Worm (Caenorhabditis elegans) whole organism, early embryonic: ENCODE measurements around the gene C45G9.11.

Experiments used
- B0310.2 ChIP-seq: sonication (generic microtip); optimal IDR thresholded peaks from 2 replicates; lab custom pipeline; 2016; ENCODE audit warnings: mild to moderate bottlenecking, missing genetic modification characterization, missing compliant biosample characterization
- aly-1 ChIP-seq: sonication (generic microtip); optimal IDR thresholded peaks from 2 replicates; lab custom pipeline; 2016; ENCODE audit warnings: missing genetic modification characterization, missing compliant biosample characterization
- ama-1 ChIP-seq: fragments of 150-350 bp; optimal IDR thresholded peaks from 2 replicates; lab custom pipeline; 2014
- ceh-13 ChIP-seq: fragments of 200-800 bp; sonication (Bioruptor generic); optimal IDR thresholded peaks from 2 replicates; lab custom pipeline; 2018; ENCODE audit warnings: mild to moderate bottlenecking, missing genetic modification characterization, missing compliant biosample characterization
- ceh-36 ChIP-seq: sonication (generic microtip); optimal IDR thresholded peaks from 2 replicates; lab custom pipeline; 2016; ENCODE audit warnings: missing genetic modification characterization, inconsistent platforms, missing compliant biosample characterization
- ets-7 ChIP-seq: sonication (generic microtip); optimal IDR thresholded peaks from 2 replicates; lab custom pipeline; 2016; ENCODE audit warnings: missing genotype, missing genetic modification characterization, missing compliant biosample characterization
- flt-1 ChIP-seq: fragments of 200-800 bp; sonication (Bioruptor generic); IDR thresholded peaks from 2 replicates; pipeline ENCODE4 v1.3.6; 2022; ENCODE audit warnings: missing genetic modification characterization, missing compliant biosample characterization
- hmg-4 ChIP-seq: fragments of 200-800 bp; sonication (Bioruptor generic); optimal IDR thresholded peaks from 2 replicates; lab custom pipeline; 2018; ENCODE audit warnings: mild to moderate bottlenecking, missing genetic modification characterization, missing compliant biosample characterization
- hnd-1 ChIP-seq: sonication (generic microtip); optimal IDR thresholded peaks from 2 replicates; lab custom pipeline; 2016; ENCODE audit warnings: missing genetic modification characterization, missing compliant biosample characterization
- scrt-1 ChIP-seq: fragments of 200-800 bp; sonication (Bioruptor generic); IDR thresholded peaks from 2 replicates; pipeline ENCODE4 v1.3.6; 2022; ENCODE audit warnings: missing genetic modification characterization, missing compliant biosample characterization
- tbx-11 ChIP-seq: fragments of 200-800 bp; sonication (Bioruptor generic); IDR thresholded peaks from 2 replicates; pipeline ENCODE4 v1.3.6; 2022; ENCODE audit warnings: missing genetic modification characterization, missing compliant biosample characterization
- tbx-37 ChIP-seq: fragments of 200-800 bp; sonication (Bioruptor generic); conservative IDR thresholded peaks from 2 replicates; pipeline ENCODE4 v1.3.6; 2022; ENCODE audit warnings: missing genetic modification reagents, missing genetic modification characterization, missing compliant biosample characterization
- tra-4 ChIP-seq: sonication (generic microtip); optimal IDR thresholded peaks from 2 replicates; lab custom pipeline; 2017; ENCODE audit warnings: missing genetic modification characterization, missing compliant biosample characterization

ce11 chrIII:5023642-5024041, 44.9 kb downstream of the C45G9.11 start:
- TF ChIP-seq ets-7 (tag; lab: Kevin White, UChicago) = no peak
- no peak for TF ChIP-seq ama-1
- no peak for TF ChIP-seq tra-4 (tag; lab: Kevin White, UChicago)
- TF ChIP-seq aly-1 = no peak
- TF ChIP-seq scrt-1 (GFP tag; lab: Robert Waterston, UW) = no peak
- no peak for TF ChIP-seq hnd-1 (tag; lab: Kevin White, UChicago)
- no peak for TF ChIP-seq B0310.2 (tag; lab: Kevin White, UChicago)
- no peak for TF ChIP-seq hmg-4 (GFP tag; lab: Kevin White, UChicago)
- TF ChIP-seq flt-1 (GFP tag; lab: Robert Waterston, UW) = no peak
- no peak for TF ChIP-seq ceh-36
- no peak for TF ChIP-seq tbx-11
- TF ChIP-seq tbx-37 = no peak
- no peak for TF ChIP-seq ceh-13
